Fruit fly (Drosophila melanogaster) Kc167 (cell line): ENCODE measurements around the gene CG13380.

Source experiments
- Myc ChIP-seq: fragments of >200 bp; optimal IDR thresholded peaks from 2 replicates; lab custom pipeline; 2017; ENCODE audit warnings: missing external identifiers
- Sin3A ChIP-seq: fragments of >200 bp; optimal IDR thresholded peaks from 2 replicates; lab custom pipeline; 2018; ENCODE audit warnings: missing external identifiers
- h ChIP-seq: fragments of >200 bp; optimal IDR thresholded peaks from 3 replicates; lab custom pipeline; 2018; ENCODE audit warnings: missing external identifiers
- insv ChIP-seq: fragments of >200 bp; optimal IDR thresholded peaks from 3 replicates; lab custom pipeline; 2018; ENCODE audit warnings: missing external identifiers
- ttk ChIP-seq: sonication (Bioruptor generic); optimal IDR thresholded peaks from 2 replicates; lab custom pipeline; 2017; ENCODE audit warnings: missing external identifiers

dm6 chr3L:18634792-18635471 is 17.2 kb upstream of the CG13380 start:
- no peak for TF ChIP-seq ttk (lab: Kevin White, UChicago)
- TF ChIP-seq Myc (lab: Kevin White, UChicago), result no peak
- no peak for TF ChIP-seq Sin3A (lab: Kevin White, UChicago)
- no peak for TF ChIP-seq insv (lab: Kevin White, UChicago)
- no peak for TF ChIP-seq h (lab: Kevin White, UChicago)
